Fruit fly (Drosophila melanogaster) whole organism, wandering third instar larva: ENCODE measurements around the gene CG32440.

Experiments used
- Abd-B ChIP-seq: fragments of >200 bp; optimal IDR thresholded peaks from 2 replicates; lab custom pipeline; 2017; ENCODE audit warnings: missing biosample characterization, missing genetic modification characterization
- CG9705 ChIP-seq: fragments of 200-800 bp; sonication (Bioruptor generic); optimal IDR thresholded peaks from 2 replicates; lab custom pipeline; 2018; ENCODE audit warnings: missing biosample characterization, mild to moderate bottlenecking, missing genetic modification characterization
- HLH106 ChIP-seq: fragments of 200-800 bp; optimal IDR thresholded peaks from 3 replicates; lab custom pipeline; 2019; ENCODE audit warnings: missing biosample characterization, mild to moderate bottlenecking, missing genetic modification characterization, moderate library complexity
- N ChIP-seq: fragments of >200 bp; optimal IDR thresholded peaks from 2 replicates; lab custom pipeline; 2018; ENCODE audit warnings: missing biosample characterization, missing external identifiers, missing genetic modification characterization
- br ChIP-seq: fragments of 200-800 bp; sonication (Bioruptor generic); optimal IDR thresholded peaks from 2 replicates; lab custom pipeline; 2016; ENCODE audit warnings: missing biosample characterization, missing genetic modification characterization
- lola ChIP-seq: fragments of >200 bp; optimal IDR thresholded peaks from 2 replicates; lab custom pipeline; 2017; ENCODE audit warnings: missing biosample characterization, missing genetic modification characterization
- pan ChIP-seq: fragments of >200 bp; optimal IDR thresholded peaks from 2 replicates; lab custom pipeline; 2017

dm6 chr3L:21380581-21381175 lies 20.7 kb downstream of the CG32440 start:
- TF ChIP-seq HLH106 (tag; lab: Kevin White, UChicago) = no peak
- no peak for TF ChIP-seq CG9705
- no peak for TF ChIP-seq lola
- TF ChIP-seq N = no peak
- TF ChIP-seq pan (lab: Kevin White, UChicago) = no peak
- no peak for TF ChIP-seq Abd-B (GFP tag; lab: Kevin White, UChicago)
- no peak for TF ChIP-seq br
